Worm (Caenorhabditis elegans) whole organism, L4 larva: ENCODE data around the gene lars-1.

Experiments
- ceh-62 ChIP-seq: sonication (generic microtip); optimal IDR thresholded peaks from 2 replicates; lab custom pipeline; 2017; ENCODE audit warnings: missing biosample characterization, missing genetic modification characterization
- ces-1 ChIP-seq: fragments of 150-350 bp; sonication (generic microtip); optimal IDR thresholded peaks from 4 replicates; lab custom pipeline; 2014; ENCODE audit warnings: missing biosample characterization, missing genetic modification reagents, missing genetic modification characterization
- daf-16 ChIP-seq, 3 experiments: sonication (generic microtip); optimal IDR thresholded peaks; 2 replicates each; lab custom pipeline; 2016 to 2017; ENCODE audit warnings: missing genetic modification characterization in 3 of 3, missing genetic modification reagents in 3 of 3, mild to moderate bottlenecking in 2 of 3, missing compliant biosample characterization in 2 of 3, missing biosample characterization in 1 of 3, moderate library complexity in 1 of 3
- duxl-1 ChIP-seq: sonication (generic microtip); optimal IDR thresholded peaks from 2 replicates; lab custom pipeline; 2016; ENCODE audit warnings: mild to moderate bottlenecking, missing genetic modification characterization, moderate library complexity, missing compliant biosample characterization; ENCODE audit not compliant: poor library complexity
- dve-1 ChIP-seq: sonication (generic microtip); optimal IDR thresholded peaks from 2 replicates; lab custom pipeline; 2017; ENCODE audit warnings: antibody characterized with exemption, mild to moderate bottlenecking, missing genetic modification characterization, missing compliant biosample characterization; ENCODE audit not compliant: insufficient read depth
- egl-27 ChIP-seq: sonication (generic microtip); optimal IDR thresholded peaks from 3 replicates; lab custom pipeline; 2017; ENCODE audit warnings: missing biosample characterization, missing genetic modification reagents, missing genetic modification characterization
- lin-13 ChIP-seq: fragments of 150-350 bp; optimal IDR thresholded peaks from 2 replicates; lab custom pipeline; 2014; ENCODE audit warnings: missing biosample characterization, missing genetic modification reagents, missing genetic modification characterization
- lin-15B ChIP-seq: fragments of 150-350 bp; sonication (generic microtip); optimal IDR thresholded peaks from 3 replicates; lab custom pipeline; 2014; ENCODE audit warnings: missing biosample characterization, missing genetic modification characterization
- nhr-28 ChIP-seq: fragments of 150-350 bp; optimal IDR thresholded peaks from 2 replicates; lab custom pipeline; 2014; ENCODE audit warnings: missing biosample characterization, missing genetic modification characterization
- saeg-2 ChIP-seq: fragments of 200-800 bp; sonication (Bioruptor generic); IDR thresholded peaks from 2 replicates; pipeline ENCODE4 v1.3.6; 2022; ENCODE audit warnings: missing genetic modification reagents, missing genetic modification characterization, missing compliant biosample characterization
- snpc-4 ChIP-seq: fragments of 150-350 bp; optimal IDR thresholded peaks from 2 replicates; lab custom pipeline; 2014; ENCODE audit warnings: missing biosample characterization, missing genetic modification characterization
- unc-130 ChIP-seq: sonication (generic microtip); optimal IDR thresholded peaks from 2 replicates; lab custom pipeline; 2016; ENCODE audit warnings: missing genetic modification reagents, missing genetic modification characterization, missing compliant biosample characterization
- unc-62 ChIP-seq, 3 experiments: fragments of 150-350 bp in 1 of 3; sonication (generic microtip); optimal IDR thresholded peaks in 2 of 3; peaks in 1 of 3; 1 replicate in 1 of 3; 2 replicates in 2 of 3; lab custom pipeline; 2014 to 2017; ENCODE audit warnings: missing biosample characterization in 3 of 3, missing genetic modification characterization in 3 of 3, missing genetic modification reagents in 3 of 3, missing genotype in 1 of 3

ce11 chrIII:4186751-4187309, at the start of gene lars-1:
- no peak for TF ChIP-seq duxl-1
- no peak for TF ChIP-seq ces-1
- no peak for TF ChIP-seq saeg-2
- no peak for TF ChIP-seq lin-15B
- no peak for TF ChIP-seq lin-13
- no peak for TF ChIP-seq ceh-62 (tag; lab: Kevin White, UChicago)
- TF ChIP-seq snpc-4 (tag; lab: Kevin White, UChicago) = no peak
- no peak for TF ChIP-seq nhr-28
- no peak for TF ChIP-seq egl-27 (tag; lab: Kevin White, UChicago)
- no peak for TF ChIP-seq unc-130 (GFP tag; lab: Kevin White, UChicago)
- no peak for TF ChIP-seq unc-62 (GFP tag; optimal IDR thresholded peaks at IDR 0.05 in 1 of 2; lab: Kevin White, UChicago)
- TF ChIP-seq unc-62 (tag; optimal IDR thresholded peaks at IDR 0.05; lab: Kevin White, UChicago) = no peak
- no peak for TF ChIP-seq dve-1 (tag; lab: Kevin White, UChicago)
- no peak for TF ChIP-seq daf-16 (GFP tag; optimal IDR thresholded peaks at IDR 0.05; lab: Kevin White, UChicago)
- TF ChIP-seq daf-16 (tag; optimal IDR thresholded peaks at IDR 0.05; lab: Kevin White, UChicago) = no peak
